Worm (Caenorhabditis elegans) whole organism, midembryonic: ENCODE measurements around the gene egg-1.

ENCODE experiments used
- T22C8.4 ChIP-seq: fragments of 200-800 bp; sonication (Bioruptor generic); IDR thresholded peaks from 2 replicates; pipeline ENCODE4 v1.3.6; 2022; ENCODE audit warnings: missing genetic modification characterization, missing compliant biosample characterization
- cog-1 ChIP-seq: sonication (generic microtip); optimal IDR thresholded peaks from 2 replicates; lab custom pipeline; 2016; ENCODE audit warnings: missing genetic modification characterization, missing compliant biosample characterization
- flt-1 ChIP-seq: fragments of 200-800 bp; sonication (Bioruptor generic); IDR thresholded peaks from 2 replicates; pipeline ENCODE4 v1.3.6; 2022; ENCODE audit warnings: missing genetic modification characterization, missing compliant biosample characterization
- klf-2 ChIP-seq: fragments of 200-800 bp; sonication (Bioruptor generic); conservative IDR thresholded peaks from 2 replicates; pipeline ENCODE4 v1.3.6; 2022; ENCODE audit warnings: missing genetic modification reagents, missing genetic modification characterization, missing compliant biosample characterization
- med-1 ChIP-seq: sonication (generic microtip); optimal IDR thresholded peaks from 2 replicates; lab custom pipeline; 2017; ENCODE audit warnings: missing genetic modification characterization, mild to moderate bottlenecking, missing compliant biosample characterization, antibody characterized with exemption, missing genetic modification reagents; ENCODE audit not compliant: insufficient read depth
- ref-1 ChIP-seq: fragments of 200-800 bp; sonication (Bioruptor generic); conservative IDR thresholded peaks from 2 replicates; pipeline ENCODE4 v1.3.6; 2022; ENCODE audit warnings: missing genetic modification reagents, missing genetic modification characterization, missing compliant biosample characterization
- tab-1 ChIP-seq: fragments of 200-800 bp; sonication (Bioruptor generic); IDR thresholded peaks from 2 replicates; pipeline ENCODE4 v1.3.6; 2022; ENCODE audit warnings: missing genetic modification characterization, missing compliant biosample characterization
- ztf-23 ChIP-seq: fragments of 200-800 bp; sonication (Bioruptor generic); IDR thresholded peaks from 2 replicates; pipeline ENCODE4 v1.3.6; 2022; ENCODE audit warnings: missing genetic modification reagents, missing genetic modification characterization, missing compliant biosample characterization
- ztf-29 ChIP-seq: fragments of 200-800 bp; sonication (Bioruptor generic); IDR thresholded peaks from 2 replicates; pipeline ENCODE4 v1.3.6; 2022; ENCODE audit warnings: missing genetic modification reagents, missing genetic modification characterization, missing compliant biosample characterization

The egg-1 gene

ce11 chrIII:5710676-5711075 is 17.3 kb upstream of the egg-1 start:
- TF ChIP-seq ref-1 (GFP tag; lab: Robert Waterston, UW), result no peak
- no peak for TF ChIP-seq ztf-29 (GFP tag; lab: Robert Waterston, UW)
- TF ChIP-seq tab-1 (GFP tag; lab: Robert Waterston, UW), result no peak
- no peak for TF ChIP-seq flt-1 (GFP tag; lab: Robert Waterston, UW)
- no peak for TF ChIP-seq cog-1 (tag; lab: Kevin White, UChicago)
- TF ChIP-seq ztf-23, result no peak
- TF ChIP-seq med-1 (GFP tag; lab: Kevin White, UChicago), result no peak
- TF ChIP-seq T22C8.4 (GFP tag; lab: Robert Waterston, UW), result no peak
- TF ChIP-seq klf-2, result no peak

- TF ChIP-seq tab-1 (GFP tag; lab: Robert Waterston, UW) (no peak), ztf-29 (GFP tag; lab: Robert Waterston, UW) (no peak), klf-2 (no peak), med-1 (GFP tag; lab: Kevin White, UChicago) (no peak), T22C8.4 (GFP tag; lab: Robert Waterston, UW) (no peak), ztf-23 (no peak)
Observed at ce11 chrIII:5711242-5711641, 16.7 kb upstream of the egg-1 start, which contains the start of gene rbm-26. Gene rbm-26 (plus strand): TSS chrIII:5711542.

ce11 chrIII:5711881-5712643 is 15.9 kb upstream of the egg-1 start:
- TF ChIP-seq cog-1 (tag; lab: Kevin White, UChicago) (no peak), ztf-29 (GFP tag; lab: Robert Waterston, UW) (no peak), ztf-23 (no peak), tab-1 (GFP tag; lab: Robert Waterston, UW) (no peak), klf-2 (no peak), med-1 (GFP tag; lab: Kevin White, UChicago) (no peak), flt-1 (GFP tag; lab: Robert Waterston, UW) (no peak), ref-1 (GFP tag; lab: Robert Waterston, UW) (no peak), T22C8.4 (GFP tag; lab: Robert Waterston, UW) (no peak)

- TF ChIP-seq T22C8.4 (GFP tag; lab: Robert Waterston, UW) (no peak), med-1 (GFP tag; lab: Kevin White, UChicago) (no peak), ztf-29 (GFP tag; lab: Robert Waterston, UW) (no peak), cog-1 (tag; lab: Kevin White, UChicago) (no peak), klf-2 (no peak), ref-1 (GFP tag; lab: Robert Waterston, UW) (no peak), ztf-23 (no peak), tab-1 (GFP tag; lab: Robert Waterston, UW) (no peak), flt-1 (GFP tag; lab: Robert Waterston, UW) (no peak)
Observed at ce11 chrIII:5714230-5714983, 13.6 kb upstream of the egg-1 start, which contains the start of gene arf-1. Gene arf-1 (plus strand): TSS chrIII:5714886.

- peak; percentile 15; the same call in 1 of the 2 replicates for TF ChIP-seq flt-1 (GFP tag; lab: Robert Waterston, UW)
- TF ChIP-seq klf-2, result no peak
Observed at ce11 chrIII:5714984-5715454, 13.0 kb upstream of the egg-1 start.

- TF ChIP-seq klf-2, result no peak
- TF ChIP-seq ztf-23, result peak; percentile 55; the same call in 1 of the 2 replicates
- TF ChIP-seq flt-1 (GFP tag; lab: Robert Waterston, UW), result 0 out of 2 replicates have a peak, but pooled peaks have one; percentile 34
- TF ChIP-seq ztf-29 (GFP tag; lab: Robert Waterston, UW), result peak; percentile 32; the same call in 1 of the 2 replicates
- TF ChIP-seq ref-1 (GFP tag; lab: Robert Waterston, UW), result no peak
- TF ChIP-seq med-1 (GFP tag; lab: Kevin White, UChicago), result no peak
- no peak for TF ChIP-seq tab-1 (GFP tag; lab: Robert Waterston, UW)
- TF ChIP-seq cog-1 (tag; lab: Kevin White, UChicago), result peak; percentile 77
- TF ChIP-seq T22C8.4 (GFP tag; lab: Robert Waterston, UW), result no peak
Observed at ce11 chrIII:5715467-5715866, 12.5 kb upstream of the egg-1 start.

ce11 chrIII:5717173-5717748 is 10.7 kb upstream of the egg-1 start:
- TF ChIP-seq ztf-29 (GFP tag; lab: Robert Waterston, UW) (no peak), med-1 (GFP tag; lab: Kevin White, UChicago) (no peak), ztf-23 (no peak), tab-1 (GFP tag; lab: Robert Waterston, UW) (no peak), flt-1 (GFP tag; lab: Robert Waterston, UW) (no peak), ref-1 (GFP tag; lab: Robert Waterston, UW) (no peak), klf-2 (no peak), cog-1 (tag; lab: Kevin White, UChicago) (no peak), T22C8.4 (GFP tag; lab: Robert Waterston, UW) (no peak)

- TF ChIP-seq tab-1 (GFP tag; lab: Robert Waterston, UW) (no peak), T22C8.4 (GFP tag; lab: Robert Waterston, UW) (no peak), ztf-23 (no peak), ztf-29 (GFP tag; lab: Robert Waterston, UW) (no peak), ref-1 (GFP tag; lab: Robert Waterston, UW) (no peak), cog-1 (tag; lab: Kevin White, UChicago) (no peak), med-1 (GFP tag; lab: Kevin White, UChicago) (no peak), flt-1 (GFP tag; lab: Robert Waterston, UW) (no peak), klf-2 (no peak)
Observed at ce11 chrIII:5718385-5718784, 9.6 kb upstream of the egg-1 start.
